Worm (Caenorhabditis elegans) whole organism, young adult: ENCODE data around the gene F14H8.5.

Experiments used
- F39B2.1 ChIP-seq: fragments of 200-800 bp; sonication (Bioruptor generic); IDR thresholded peaks from 2 replicates; pipeline ENCODE4 v1.3.6; 2022; ENCODE audit warnings: missing genetic modification reagents, missing genetic modification characterization, missing compliant biosample characterization
- F55B11.4 ChIP-seq: sonication (generic microtip); optimal IDR thresholded peaks from 2 replicates; lab custom pipeline; 2016; ENCODE audit warnings: missing compliant biosample characterization, missing genetic modification characterization, borderline replicate concordance; ENCODE audit not compliant: insufficient read depth
- lin-35 ChIP-seq, 3 experiments: fragments of 150-350 bp in 2 of 3; sonication (generic microtip) in 1 of 3; optimal IDR thresholded peaks; 2 replicates each; lab custom pipeline; 2014 to 2018; ENCODE audit warnings: missing biosample characterization in 3 of 3, missing genetic modification characterization in 3 of 3, missing genetic modification reagents in 3 of 3
- nfya-1 ChIP-seq: sonication (generic microtip); optimal IDR thresholded peaks from 2 replicates; lab custom pipeline; 2017; ENCODE audit warnings: antibody characterized with exemption, missing compliant biosample characterization, missing genetic modification characterization, borderline replicate concordance; ENCODE audit not compliant: insufficient read depth

ce11 chrV:15058423-15058822 is 37.6 kb downstream of the F14H8.5 start:
- TF ChIP-seq nfya-1 (no peak), F39B2.1 (GFP tag; lab: Robert Waterston, UW) (no peak), F55B11.4 (no peak), lin-35 (GFP tag; optimal IDR thresholded peaks at IDR 0.05; lab: Kevin White, UChicago) (no peak)
